Worm (Caenorhabditis elegans): ENCODE measurements around the gene str-130.

DNA sequence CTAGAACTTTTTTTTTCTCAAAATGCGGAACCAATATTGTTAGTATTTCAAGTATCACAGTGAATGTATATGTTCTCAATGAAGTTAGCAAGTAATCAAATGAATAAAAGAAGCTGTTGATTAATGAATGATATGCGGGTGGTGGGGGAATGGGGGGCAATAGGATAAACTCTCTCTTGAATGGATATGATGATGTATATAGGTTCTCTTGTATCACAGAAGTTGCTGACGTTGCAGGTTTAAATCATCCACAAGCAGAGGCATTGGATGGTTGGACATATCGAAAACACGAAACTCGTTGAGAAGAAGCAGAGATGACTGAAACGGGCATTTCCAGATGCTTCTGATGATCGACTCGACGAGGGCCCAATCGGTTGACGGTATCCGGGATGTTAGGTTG is 50.9 kb downstream of the str-130 start:
- TF ChIP-seq flt-1 (GFP tag; IDR thresholded peaks at IDR 0.05), result no peak
- no peak for TF ChIP-seq ceh-13 (GFP tag; optimal IDR thresholded peaks at IDR 0.05)
- no peak for TF ChIP-seq hnd-1 (tag; optimal IDR thresholded peaks at IDR 0.05)
- peak; percentile 57 for TF ChIP-seq ama-1 (optimal IDR thresholded peaks at IDR 0.05)
- TF ChIP-seq tbx-37 (GFP tag; conservative IDR thresholded peaks at IDR 0.05), result no peak
- TF ChIP-seq pes-1 (GFP tag; IDR thresholded peaks at IDR 0.05), result no peak
- TF ChIP-seq F13C5.2 (tag; optimal IDR thresholded peaks at IDR 0.05), result no peak
- TF ChIP-seq ets-7 (tag; optimal IDR thresholded peaks at IDR 0.05), result no peak
- TF ChIP-seq sea-1 (GFP tag; conservative IDR thresholded peaks at IDR 0.05), result 0 out of 2 replicates have a peak, but pooled peaks have one; percentile 28
- no peak for TF ChIP-seq hmbx-1 (tag; optimal IDR thresholded peaks at IDR 0.05)
- no peak for TF ChIP-seq B0310.2 (tag; optimal IDR thresholded peaks at IDR 0.05)

Measured in whole organism, early embryonic.